Fruit fly (Drosophila melanogaster): ENCODE results near the gene Spn77Ba.

Gene Spn77Ba

DNA sequence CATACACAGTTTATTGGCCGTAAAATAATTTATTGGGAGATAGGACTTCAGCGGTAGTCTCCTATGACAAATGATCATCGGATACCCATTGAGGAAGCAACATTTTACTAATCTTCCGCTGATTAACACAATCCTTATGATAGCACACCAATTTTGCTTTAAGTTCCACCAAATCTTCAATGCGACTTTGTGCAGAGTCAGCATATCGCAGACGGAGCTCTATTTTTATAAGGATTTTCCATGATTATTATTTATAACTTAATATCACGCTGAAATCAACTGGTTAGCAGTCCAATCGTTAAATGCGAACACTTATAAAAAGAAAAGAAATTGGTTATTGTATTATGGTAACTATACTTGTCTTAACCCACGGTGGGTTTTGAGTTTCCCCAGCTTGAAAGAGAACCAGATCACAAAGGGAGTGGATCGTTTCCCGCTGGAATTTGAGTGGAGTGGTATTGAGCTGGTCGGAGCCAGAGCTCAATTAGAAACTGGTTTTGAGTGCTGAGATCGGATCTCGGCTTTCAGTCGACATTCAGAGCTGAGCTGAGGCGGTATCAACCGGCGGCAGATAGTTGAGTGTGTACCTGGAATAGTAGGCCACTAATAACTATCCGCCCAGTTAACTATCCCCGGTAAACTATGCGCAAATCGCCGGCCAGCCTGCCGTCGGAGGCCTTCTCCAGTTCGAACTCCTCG lies 49.8 kb downstream of the Spn77Ba start, which contains the start of the genes Toll-9 and in:
Gene Toll-9, minus strand, starts transcription at position 51 of the 699 bp plus-strand sequence.
Gene in, plus strand, starts transcription at position 525 of the 699 bp plus-strand sequence.
- TF ChIP-seq CG1621 (tag; optimal IDR thresholded peaks at IDR 0.05) (peak; percentile 59), CG15336 (GFP tag; IDR thresholded peaks at IDR 0.05) (peak; percentile 33; the same call in 1 of the 2 replicates), CG8119 (GFP tag; IDR thresholded peaks at IDR 0.05) (peak; percentile 39; the same call in 1 of the 3 replicates), eg (GFP tag; IDR thresholded peaks at IDR 0.05) (peak; percentile 28; the same call in 1 of the 3 replicates), CG6854 (GFP tag; optimal IDR thresholded peaks at IDR 0.05) (peak; percentile 48), CG10669 (GFP tag; optimal IDR thresholded peaks at IDR 0.05) (no peak)

All from whole organism, prepupa.